Worm (Caenorhabditis elegans): ENCODE measurements around the gene pkd-2.

DNA sequence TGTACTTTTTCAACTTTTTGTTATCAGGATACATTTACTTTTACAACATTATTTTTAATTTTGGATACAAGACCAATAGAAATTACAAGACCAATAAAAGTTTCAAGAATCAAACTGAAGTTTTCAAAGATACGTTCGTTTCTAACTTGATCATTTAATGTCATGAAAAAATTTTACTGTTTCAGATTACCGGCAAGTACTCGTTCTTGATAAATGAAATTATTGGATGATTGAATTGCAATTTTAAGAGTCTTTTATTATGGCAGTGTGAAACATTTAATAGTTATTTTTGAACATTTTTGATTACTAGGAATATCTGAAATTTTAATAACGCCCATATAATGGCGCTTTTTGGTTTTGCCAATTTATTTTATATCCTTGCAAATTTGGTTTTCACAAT, 28.1 kb downstream of the pkd-2 start:
- TF ChIP-seq ceh-13 (GFP tag; optimal IDR thresholded peaks at IDR 0.05), result no peak
- TF ChIP-seq hmbx-1 (tag; optimal IDR thresholded peaks at IDR 0.05), result no peak
- no peak for TF ChIP-seq hmg-4 (GFP tag; optimal IDR thresholded peaks at IDR 0.05)
- TF ChIP-seq ama-1 (optimal IDR thresholded peaks at IDR 0.05), result no peak
- TF ChIP-seq tra-4 (tag; optimal IDR thresholded peaks at IDR 0.05), result no peak
- no peak for TF ChIP-seq pes-1 (GFP tag; IDR thresholded peaks at IDR 0.05)

Data from whole organism, early embryonic.